Worm (Caenorhabditis elegans): ENCODE measurements around the gene C25D7.9.
A peak's percentile ranks its signal among the peaks of the same experiment; 100 is the strongest.

The C25D7.9 gene

ce11 chrV:15065068-15065744 is at the start of gene C25D7.9:
Gene C25D7.9, plus strand, starts transcription at chrV:15065135.
- TF ChIP-seq ceh-19 (GFP tag; optimal IDR thresholded peaks at IDR 0.05) (peak; percentile 46), ceh-34 (tag; optimal IDR thresholded peaks at IDR 0.05) (peak; percentile 32), ref-2 (tag; optimal IDR thresholded peaks at IDR 0.05) (peak; percentile 22), sdc-2 (tag; optimal IDR thresholded peaks at IDR 0.05) (peak; percentile 20), fkh-6 (tag; optimal IDR thresholded peaks at IDR 0.05) (no peak), ets-4 (tag; optimal IDR thresholded peaks at IDR 0.05) (peak; percentile 61), hlh-6 (tag; optimal IDR thresholded peaks at IDR 0.05) (peak; percentile 16), fax-1 (tag; optimal IDR thresholded peaks at IDR 0.05) (no peak), ceh-24 (tag; optimal IDR thresholded peaks at IDR 0.05) (no peak), tbx-2 (tag; optimal IDR thresholded peaks at IDR 0.05) (peak; percentile 40), unc-42 (tag; optimal IDR thresholded peaks at IDR 0.05) (peak; percentile 47), ceh-48 (tag; optimal IDR thresholded peaks at IDR 0.05) (peak; percentile 90), ceh-31 (tag; optimal IDR thresholded peaks at IDR 0.05) (peak; percentile 65)

ce11 chrV:15015799-15016198 is 49.1 kb upstream of the C25D7.9 start:
- TF ChIP-seq nfya-1 (tag; optimal IDR thresholded peaks at IDR 0.05) (peak; percentile 13), zip-5 (tag; optimal IDR thresholded peaks at IDR 0.05) (no peak), sox-2 (GFP tag; IDR thresholded peaks at IDR 0.05) (no peak), fkh-10 (GFP tag; optimal IDR thresholded peaks at IDR 0.05) (no peak)

- TF ChIP-seq tbx-7 (tag; optimal IDR thresholded peaks at IDR 0.05) (no peak), ceh-24 (tag; optimal IDR thresholded peaks at IDR 0.05) (no peak), pag-3 (tag; optimal IDR thresholded peaks at IDR 0.05; ENCODE audit: borderline replicate concordance) (no peak), syd-9 (tag; optimal IDR thresholded peaks at IDR 0.05) (no peak), fkh-10 (GFP tag; optimal IDR thresholded peaks at IDR 0.05) (no peak), dmd-4 (tag; optimal IDR thresholded peaks at IDR 0.05; ENCODE audit: borderline replicate concordance) (no peak), pax-1 (tag; optimal IDR thresholded peaks at IDR 0.05) (no peak), ttx-3 (tag; optimal IDR thresholded peaks at IDR 0.05) (no peak), hlh-6 (tag; optimal IDR thresholded peaks at IDR 0.05) (no peak), sox-4 (tag; optimal IDR thresholded peaks at IDR 0.05) (no peak)
These were observed 48.0 kb upstream of the C25D7.9 start for ce11 chrV:15016795-15017429.

ce11 chrV:15020229-15020628 is 44.7 kb upstream of the C25D7.9 start, which contains the start of gene F14H8.2:
Gene F14H8.2, minus strand, starts transcription at chrV:15020329.
- TF ChIP-seq ceh-22 (tag; optimal IDR thresholded peaks at IDR 0.05) (no peak), ceh-45 (GFP tag; IDR thresholded peaks at IDR 0.05) (no peak), F13H6.1 (tag; optimal IDR thresholded peaks at IDR 0.05) (no peak), hlh-15 (tag; optimal IDR thresholded peaks at IDR 0.05) (no peak), ceh-48 (tag; optimal IDR thresholded peaks at IDR 0.05) (no peak), K02D7.2 (tag; optimal IDR thresholded peaks at IDR 0.05) (no peak), pat-9 (tag; optimal IDR thresholded peaks at IDR 0.05) (no peak), ceh-34 (tag; optimal IDR thresholded peaks at IDR 0.05) (no peak), npax-4 (tag; optimal IDR thresholded peaks at IDR 0.05) (no peak), rnt-1 (tag; optimal IDR thresholded peaks at IDR 0.05) (no peak), ceh-31 (tag; optimal IDR thresholded peaks at IDR 0.05) (no peak), dmd-4 (tag; optimal IDR thresholded peaks at IDR 0.05; ENCODE audit: borderline replicate concordance) (no peak)

- TF ChIP-seq C08G9.2 (tag; optimal IDR thresholded peaks at IDR 0.05) (no peak), pat-9 (tag; optimal IDR thresholded peaks at IDR 0.05) (no peak), fkh-10 (GFP tag; optimal IDR thresholded peaks at IDR 0.05) (no peak), tbx-7 (tag; optimal IDR thresholded peaks at IDR 0.05) (no peak), sdc-2 (tag; optimal IDR thresholded peaks at IDR 0.05) (no peak), lim-6 (tag; optimal IDR thresholded peaks at IDR 0.05) (no peak), nfya-1 (tag; optimal IDR thresholded peaks at IDR 0.05) (no peak), npax-4 (tag; optimal IDR thresholded peaks at IDR 0.05) (no peak), ceh-14 (tag; optimal IDR thresholded peaks at IDR 0.05) (no peak), unc-55 (GFP tag; optimal IDR thresholded peaks at IDR 0.05) (no peak), dmd-4 (tag; optimal IDR thresholded peaks at IDR 0.05; ENCODE audit: borderline replicate concordance) (no peak), ahr-1 (tag; optimal IDR thresholded peaks at IDR 0.05) (no peak), madf-2 (tag; optimal IDR thresholded peaks at IDR 0.05) (no peak), hlh-6 (tag; optimal IDR thresholded peaks at IDR 0.05) (no peak), ceh-9 (tag; optimal IDR thresholded peaks at IDR 0.05) (no peak), pax-1 (tag; optimal IDR thresholded peaks at IDR 0.05) (no peak), unc-3 (GFP tag; conservative IDR thresholded peaks at IDR 0.05) (no peak), unc-3 (tag; optimal IDR thresholded peaks at IDR 0.05) (no peak)
These were observed 44.2 kb upstream of the C25D7.9 start, which contains the start of gene F14H8.5 for ce11 chrV:15020732-15021131. Gene F14H8.5, plus strand, starts transcription at chrV:15021032.
